Worm (Caenorhabditis elegans) whole organism, L4 larva: ENCODE data around the gene srsx-15.

ENCODE experiments used
- F26F4.8 ChIP-seq: fragments of 200-800 bp; sonication (Bioruptor generic); conservative IDR thresholded peaks from 2 replicates; pipeline ENCODE4 v1.3.6; 2022; ENCODE audit warnings: missing genetic modification characterization, missing compliant biosample characterization
- F44E2.7 ChIP-seq: fragments of 200-800 bp; sonication (Bioruptor generic); IDR thresholded peaks from 2 replicates; pipeline ENCODE4 v2.1.2; 2022; ENCODE audit warnings: missing genetic modification characterization, missing compliant biosample characterization
- T20F7.1 ChIP-seq: fragments of 200-800 bp; sonication (Bioruptor generic); optimal IDR thresholded peaks from 2 replicates; lab custom pipeline; 2018; ENCODE audit warnings: mild to moderate bottlenecking, missing genetic modification characterization, missing compliant biosample characterization
- aha-1 ChIP-seq: fragments of 150-350 bp; peaks from one replicate; lab custom pipeline; 2014; ENCODE audit warnings: missing biosample characterization, missing genetic modification characterization
- ceh-20 ChIP-seq: fragments of 200-800 bp; sonication (Bioruptor generic); IDR thresholded peaks from 2 replicates; pipeline ENCODE4 v1.3.6; 2022; ENCODE audit warnings: missing genetic modification reagents, missing genetic modification characterization, missing compliant biosample characterization
- ceh-28 ChIP-seq: fragments of 150-350 bp; optimal IDR thresholded peaks from 2 replicates; lab custom pipeline; 2014; ENCODE audit warnings: missing biosample characterization, missing genetic modification reagents, missing genetic modification characterization
- ctbp-1 ChIP-seq: fragments of 200-800 bp; sonication (Bioruptor generic); IDR thresholded peaks from 2 replicates; pipeline ENCODE4 v1.3.6; 2022; ENCODE audit warnings: missing genetic modification reagents, missing genetic modification characterization, missing compliant biosample characterization
- daf-12 ChIP-seq: fragments of 150-350 bp; optimal IDR thresholded peaks from 2 replicates; lab custom pipeline; 2014; ENCODE audit warnings: missing biosample characterization, missing genetic modification reagents, missing genetic modification characterization
- daf-16 ChIP-seq, 3 experiments: sonication (generic microtip); optimal IDR thresholded peaks; 2 replicates each; lab custom pipeline; 2016 to 2017; ENCODE audit warnings: missing genetic modification characterization in 3 of 3, missing genetic modification reagents in 3 of 3, mild to moderate bottlenecking in 2 of 3, missing compliant biosample characterization in 2 of 3, missing biosample characterization in 1 of 3, moderate library complexity in 1 of 3
- dmd-6 ChIP-seq: fragments of 200-800 bp; sonication (Bioruptor generic); IDR thresholded peaks from 2 replicates; pipeline ENCODE4 v1.3.6; 2022; ENCODE audit warnings: missing genetic modification reagents, missing genetic modification characterization, missing compliant biosample characterization
- dpl-1 ChIP-seq: fragments of 150-350 bp; optimal IDR thresholded peaks from 2 replicates; lab custom pipeline; 2014; ENCODE audit warnings: missing biosample characterization, missing genetic modification reagents, missing genetic modification characterization
- duxl-1 ChIP-seq: sonication (generic microtip); optimal IDR thresholded peaks from 2 replicates; lab custom pipeline; 2016; ENCODE audit warnings: mild to moderate bottlenecking, missing genetic modification characterization, moderate library complexity, missing compliant biosample characterization; ENCODE audit not compliant: poor library complexity
- dve-1 ChIP-seq: sonication (generic microtip); optimal IDR thresholded peaks from 2 replicates; lab custom pipeline; 2017; ENCODE audit warnings: antibody characterized with exemption, mild to moderate bottlenecking, missing genetic modification characterization, missing compliant biosample characterization; ENCODE audit not compliant: insufficient read depth
- gei-8 ChIP-seq: fragments of 200-800 bp; sonication (Bioruptor generic); optimal IDR thresholded peaks from 2 replicates; lab custom pipeline; 2018; ENCODE audit warnings: mild to moderate bottlenecking, missing genetic modification characterization, missing compliant biosample characterization
- hif-1 ChIP-seq, 2 experiments: sonication (generic microtip); optimal IDR thresholded peaks; 2 replicates each; lab custom pipeline; 2016 to 2017; ENCODE audit warnings: missing compliant biosample characterization in 2 of 2, missing genetic modification characterization in 2 of 2, missing genetic modification reagents in 2 of 2, missing genotype in 2 of 2, mild to moderate bottlenecking in 1 of 2
- hlh-11 ChIP-seq: fragments of 200-800 bp; sonication (Bioruptor generic); optimal IDR thresholded peaks from 2 replicates; lab custom pipeline; 2018; ENCODE audit warnings: mild to moderate bottlenecking, missing genetic modification characterization, missing compliant biosample characterization
- hlh-30 ChIP-seq: sonication (generic microtip); optimal IDR thresholded peaks from 2 replicates; lab custom pipeline; 2017; ENCODE audit warnings: antibody characterized with exemption, mild to moderate bottlenecking, missing genetic modification characterization, missing compliant biosample characterization; ENCODE audit not compliant: insufficient read depth
- hmg-1.1 ChIP-seq: fragments of 200-800 bp; sonication (Bioruptor generic); IDR thresholded peaks from 2 replicates; pipeline ENCODE4 v1.3.6; 2022; ENCODE audit warnings: missing genetic modification reagents, missing genetic modification characterization, missing compliant biosample characterization
- jun-1 ChIP-seq: fragments of 150-350 bp; optimal IDR thresholded peaks from 2 replicates; lab custom pipeline; 2014; ENCODE audit warnings: missing biosample characterization, missing genetic modification reagents, missing genetic modification characterization
- lin-13 ChIP-seq: fragments of 150-350 bp; optimal IDR thresholded peaks from 2 replicates; lab custom pipeline; 2014; ENCODE audit warnings: missing biosample characterization, missing genetic modification reagents, missing genetic modification characterization
- lin-15B ChIP-seq: fragments of 150-350 bp; sonication (generic microtip); optimal IDR thresholded peaks from 3 replicates; lab custom pipeline; 2014; ENCODE audit warnings: missing biosample characterization, missing genetic modification characterization
- lin-38 ChIP-seq: fragments of 200-800 bp; sonication (Bioruptor generic); IDR thresholded peaks from 2 replicates; pipeline ENCODE4 v1.3.6; 2022; ENCODE audit warnings: missing genetic modification reagents, missing genetic modification characterization, missing compliant biosample characterization
- lin-39 ChIP-seq: fragments of 150-350 bp; optimal IDR thresholded peaks from 2 replicates; lab custom pipeline; 2014; ENCODE audit warnings: missing biosample characterization, missing genetic modification reagents, missing genetic modification characterization
- mdl-1 ChIP-seq, 2 experiments: fragments of 150-350 bp in 1 of 2; sonication (generic microtip) in 1 of 2; optimal IDR thresholded peaks; 2 replicates each; lab custom pipeline; 2014 to 2017; ENCODE audit warnings: missing biosample characterization in 2 of 2, missing genetic modification characterization in 2 of 2
- mes-2 ChIP-seq: sonication (generic microtip); optimal IDR thresholded peaks from 2 replicates; lab custom pipeline; 2016; ENCODE audit warnings: missing genotype, mild to moderate bottlenecking, missing genetic modification characterization, missing compliant biosample characterization; ENCODE audit not compliant: poor library complexity, severe bottlenecking
- mxl-3 ChIP-seq: fragments of 200-800 bp; sonication (Bioruptor generic); optimal IDR thresholded peaks from 2 replicates; lab custom pipeline; 2018; ENCODE audit warnings: mild to moderate bottlenecking, missing genetic modification characterization, missing compliant biosample characterization
- nhr-10 ChIP-seq: fragments of 150-350 bp; optimal IDR thresholded peaks from 2 replicates; lab custom pipeline; 2014; ENCODE audit warnings: missing biosample characterization, missing genetic modification characterization
- nhr-102 ChIP-seq: sonication (generic microtip); optimal IDR thresholded peaks from 2 replicates; lab custom pipeline; 2016; ENCODE audit warnings: mild to moderate bottlenecking, missing genetic modification characterization, moderate library complexity, missing compliant biosample characterization
- nhr-11 ChIP-seq: fragments of 150-350 bp; optimal IDR thresholded peaks from 2 replicates; lab custom pipeline; 2014; ENCODE audit warnings: missing biosample characterization, missing genetic modification characterization
- nhr-25 ChIP-seq: sonication (generic microtip); optimal IDR thresholded peaks from 2 replicates; lab custom pipeline; 2017; ENCODE audit warnings: missing genetic modification characterization, mild to moderate bottlenecking, missing compliant biosample characterization, antibody characterized with exemption, moderate library complexity, borderline replicate concordance; ENCODE audit not compliant: insufficient read depth
- nhr-28 ChIP-seq: fragments of 150-350 bp; optimal IDR thresholded peaks from 2 replicates; lab custom pipeline; 2014; ENCODE audit warnings: missing biosample characterization, missing genetic modification characterization
- nhr-48 ChIP-seq: sonication (generic microtip); optimal IDR thresholded peaks from 2 replicates; lab custom pipeline; 2016; ENCODE audit warnings: mild to moderate bottlenecking, missing genetic modification characterization, missing compliant biosample characterization
- nhr-6 ChIP-seq: fragments of 150-350 bp; optimal IDR thresholded peaks from 2 replicates; lab custom pipeline; 2014; ENCODE audit warnings: missing biosample characterization, missing genetic modification characterization
- nhr-76 ChIP-seq: fragments of 150-350 bp; optimal IDR thresholded peaks from 2 replicates; lab custom pipeline; 2014; ENCODE audit warnings: missing biosample characterization, missing genetic modification characterization
- rbr-2 ChIP-seq: sonication (generic microtip); optimal IDR thresholded peaks from 2 replicates; lab custom pipeline; 2016; ENCODE audit warnings: missing genotype, missing genetic modification characterization, missing compliant biosample characterization
- set-16 ChIP-seq: fragments of 200-800 bp; sonication (Bioruptor generic); IDR thresholded peaks from 2 replicates; pipeline ENCODE4 v1.3.6; 2022; ENCODE audit warnings: missing genetic modification reagents, missing genetic modification characterization, missing compliant biosample characterization
- spr-1 ChIP-seq: sonication (generic microtip); optimal IDR thresholded peaks from 2 replicates; lab custom pipeline; 2016; ENCODE audit warnings: mild to moderate bottlenecking, missing genetic modification characterization, missing compliant biosample characterization
- tra-1 ChIP-seq: fragments of 200-800 bp; sonication (Bioruptor generic); IDR thresholded peaks from 2 replicates; pipeline ENCODE4 v1.3.6; 2022; ENCODE audit warnings: missing genetic modification reagents, missing genetic modification characterization, missing compliant biosample characterization
- unc-130 ChIP-seq: sonication (generic microtip); optimal IDR thresholded peaks from 2 replicates; lab custom pipeline; 2016; ENCODE audit warnings: missing genetic modification reagents, missing genetic modification characterization, missing compliant biosample characterization
- unc-62 ChIP-seq, 3 experiments: fragments of 150-350 bp in 1 of 3; sonication (generic microtip); optimal IDR thresholded peaks in 2 of 3; peaks in 1 of 3; 1 replicate in 1 of 3; 2 replicates in 2 of 3; lab custom pipeline; 2014 to 2017; ENCODE audit warnings: missing biosample characterization in 3 of 3, missing genetic modification characterization in 3 of 3, missing genetic modification reagents in 3 of 3, missing genotype in 1 of 3
- zfp-2 ChIP-seq: sonication (generic microtip); optimal IDR thresholded peaks from 2 replicates; lab custom pipeline; 2016; ENCODE audit warnings: mild to moderate bottlenecking, missing genetic modification characterization, missing compliant biosample characterization

Gene srsx-15

DNA sequence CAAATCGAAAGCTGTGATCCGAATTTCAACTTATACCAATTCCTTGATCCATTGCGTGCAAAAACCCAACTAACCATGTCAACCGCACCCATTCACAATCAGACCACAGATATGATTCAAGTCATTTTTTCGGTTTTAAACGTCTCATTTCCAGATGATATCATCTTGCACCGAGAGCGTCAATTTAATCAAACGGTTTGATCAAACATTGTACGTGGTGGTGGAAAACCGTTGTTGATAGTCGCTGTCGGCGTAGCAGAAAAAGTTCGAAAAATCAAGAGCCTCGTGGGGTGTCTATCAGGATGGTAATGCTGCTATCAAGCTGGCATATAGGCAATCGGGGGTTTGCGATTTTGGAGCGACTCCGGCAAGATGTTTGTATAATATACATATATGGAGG, 35.3 kb upstream of the srsx-15 start (continued):
- no peak for TF ChIP-seq duxl-1 (tag; lab: Kevin White, UChicago)
- TF ChIP-seq nhr-48 (tag; lab: Kevin White, UChicago) = peak; percentile 65
- no peak for TF ChIP-seq jun-1 (tag; lab: Kevin White, UChicago)
- TF ChIP-seq hlh-11 (tag; lab: Kevin White, UChicago) = peak; percentile 40
- TF ChIP-seq zfp-2 (tag; lab: Kevin White, UChicago) = no peak
- TF ChIP-seq nhr-10 (tag; lab: Kevin White, UChicago) = no peak
- no peak for TF ChIP-seq lin-15B
- no peak for TF ChIP-seq daf-12

DNA sequence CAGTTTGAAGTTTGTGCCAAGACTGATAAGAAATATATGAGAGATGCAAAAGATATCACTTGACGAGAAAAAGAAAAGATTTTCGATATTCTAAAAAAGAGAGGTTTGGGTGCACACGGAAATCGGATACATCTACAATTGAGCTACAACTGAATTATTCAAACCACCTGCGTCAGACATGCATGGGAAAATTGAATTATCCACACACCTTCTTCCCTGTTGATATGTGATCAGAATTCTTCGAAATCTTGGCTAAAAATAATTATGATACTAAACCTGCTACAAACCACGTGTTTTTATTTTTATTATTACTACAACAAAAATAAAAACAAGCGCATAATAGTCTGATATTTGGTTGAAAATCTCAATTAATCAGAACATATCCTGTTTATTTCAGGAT, 34.6 kb upstream of the srsx-15 start:
- TF ChIP-seq hlh-30 (tag; lab: Kevin White, UChicago) = no peak
- TF ChIP-seq dmd-6 (GFP tag; lab: Robert Waterston, UW) = peak; percentile 36; the same call in 1 of the 2 replicates
- no peak for TF ChIP-seq nhr-6
- peak in 1 of 2 experiments; percentile 13 for TF ChIP-seq unc-62 (GFP tag; optimal IDR thresholded peaks at IDR 0.05 in 1 of 2; lab: Kevin White, UChicago)
- no peak for TF ChIP-seq unc-62 (tag; optimal IDR thresholded peaks at IDR 0.05; lab: Kevin White, UChicago)
- TF ChIP-seq hlh-11 (tag; lab: Kevin White, UChicago) = peak; percentile 15
- peak; percentile 41 for TF ChIP-seq nhr-28
- no peak for TF ChIP-seq dpl-1 (GFP tag; lab: Kevin White, UChicago)
- no peak for TF ChIP-seq daf-16 (GFP tag; optimal IDR thresholded peaks at IDR 0.05; lab: Kevin White, UChicago)
- TF ChIP-seq daf-16 (tag; optimal IDR thresholded peaks at IDR 0.05; lab: Kevin White, UChicago) = peak; percentile 31
- no peak for TF ChIP-seq unc-130 (GFP tag; lab: Kevin White, UChicago)

DNA sequence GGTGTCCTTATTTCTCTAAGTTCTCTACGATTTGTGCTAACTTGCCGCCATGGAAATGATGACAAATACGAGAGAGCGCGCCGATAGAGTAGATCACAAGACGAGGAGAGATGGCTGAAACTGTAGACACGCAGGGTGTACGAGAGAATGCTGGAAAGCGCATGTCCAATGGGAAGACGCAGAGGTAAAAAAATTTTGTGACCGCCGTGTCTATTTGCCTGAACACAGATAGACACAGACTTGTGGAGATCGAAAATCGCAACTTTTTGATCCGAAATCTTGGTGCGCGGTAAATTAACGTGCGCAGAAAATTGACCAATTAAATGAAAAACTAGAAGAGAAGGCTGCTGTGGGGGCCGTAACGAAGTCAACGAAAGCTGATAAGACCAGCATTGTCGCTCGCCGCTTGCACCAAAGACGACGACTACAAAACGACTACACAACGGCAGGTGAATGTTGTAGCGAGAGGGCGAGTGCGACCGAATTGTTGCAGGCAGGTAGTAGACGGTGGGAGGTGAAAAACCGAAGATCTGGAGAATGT, 33.6 kb upstream of the srsx-15 start:
- peak; percentile 65 for TF ChIP-seq hmg-1.1
- peak; percentile 72 for TF ChIP-seq dmd-6 (GFP tag; lab: Robert Waterston, UW)
- peak; percentile 44; the same call in 1 of the 2 replicates for TF ChIP-seq tra-1
- peak; percentile 42; the same call in 1 of the 2 replicates for TF ChIP-seq lin-38
- TF ChIP-seq aha-1 (tag; lab: Kevin White, UChicago) = peak; percentile 73
- TF ChIP-seq lin-39 (tag; lab: Kevin White, UChicago) = no peak
- peak; percentile 1 for TF ChIP-seq nhr-76 (tag; lab: Kevin White, UChicago)
- TF ChIP-seq nhr-28 = peak; percentile 88
- no peak for TF ChIP-seq ceh-28
- peak; percentile 49 for TF ChIP-seq T20F7.1 (GFP tag; lab: Kevin White, UChicago)
- TF ChIP-seq gei-8 (GFP tag; lab: Kevin White, UChicago) = peak; percentile 12
- TF ChIP-seq jun-1 (tag; lab: Kevin White, UChicago) = peak; percentile 62
- TF ChIP-seq spr-1 = peak; percentile 46
- peak; percentile 59 for TF ChIP-seq mes-2 (tag; lab: Kevin White, UChicago)
- no peak for TF ChIP-seq lin-15B
- TF ChIP-seq daf-16 (GFP tag; optimal IDR thresholded peaks at IDR 0.05; lab: Kevin White, UChicago) = no peak
- TF ChIP-seq daf-16 (tag; optimal IDR thresholded peaks at IDR 0.05; lab: Kevin White, UChicago) = peak; percentile 5
- TF ChIP-seq nhr-10 (tag; lab: Kevin White, UChicago) = peak; percentile 55
- TF ChIP-seq ctbp-1 (GFP tag; lab: Robert Waterston, UW) = no peak
- TF ChIP-seq set-16 (GFP tag; lab: Robert Waterston, UW) = 0 out of 2 replicates have a peak, but pooled peaks have one; percentile 16
- TF ChIP-seq rbr-2 (tag; lab: Kevin White, UChicago) = peak; percentile 42
- no peak for TF ChIP-seq F26F4.8 (GFP tag; lab: Robert Waterston, UW)
- peak; percentile 84 for TF ChIP-seq nhr-11 (tag; lab: Kevin White, UChicago)
- peak; percentile 31 for TF ChIP-seq duxl-1 (tag; lab: Kevin White, UChicago)
- peak; percentile 82 for TF ChIP-seq dve-1 (tag; lab: Kevin White, UChicago)
- TF ChIP-seq unc-62 (GFP tag; optimal IDR thresholded peaks at IDR 0.05 in 1 of 2; lab: Kevin White, UChicago) = peak in 1 of 2 experiments; percentile 74
- TF ChIP-seq unc-62 (tag; optimal IDR thresholded peaks at IDR 0.05; lab: Kevin White, UChicago) = no peak
- peak; percentile 94 for TF ChIP-seq hlh-30 (tag; lab: Kevin White, UChicago)
- TF ChIP-seq dpl-1 (GFP tag; lab: Kevin White, UChicago) = peak; percentile 60
- peak; percentile 95 for TF ChIP-seq nhr-48 (tag; lab: Kevin White, UChicago)
- peak; percentile 62 for TF ChIP-seq lin-13 (GFP tag; lab: Kevin White, UChicago)
- 0 out of 2 replicates have a peak, but pooled peaks have one; percentile 23 for TF ChIP-seq ceh-20 (GFP tag; lab: Robert Waterston, UW)
- peak; percentile 72 to 78 for TF ChIP-seq mdl-1 (tag; optimal IDR thresholded peaks at IDR 0.05; lab: Kevin White, UChicago)
- TF ChIP-seq nhr-6 = no peak
- TF ChIP-seq hif-1 (tag; optimal IDR thresholded peaks at IDR 0.05; lab: Kevin White, UChicago) = peak in 1 of 2 experiments; percentile 85
- peak; percentile 87 for TF ChIP-seq nhr-102
- peak; percentile 74 for TF ChIP-seq nhr-25 (tag; lab: Kevin White, UChicago)
- peak; percentile 81 for TF ChIP-seq mxl-3 (GFP tag; lab: Kevin White, UChicago)
- TF ChIP-seq F44E2.7 (GFP tag; lab: Robert Waterston, UW) = no peak
